Worm (Caenorhabditis elegans) whole organism, mixed stage, embryonic: ENCODE results near the gene T26C12.1.

ENCODE experiments used
- M03D4.4 ChIP-seq: sonication (generic microtip); optimal IDR thresholded peaks from 2 replicates; lab custom pipeline; 2017; ENCODE audit warnings: mild to moderate bottlenecking, missing genetic modification characterization, missing compliant biosample characterization
- ceh-39 ChIP-seq: fragments of 150-350 bp; optimal IDR thresholded peaks from 2 replicates; lab custom pipeline; 2014; ENCODE audit warnings: missing biosample characterization, missing genetic modification characterization
- elt-3 ChIP-seq: fragments of 150-350 bp; optimal IDR thresholded peaks from 2 replicates; lab custom pipeline; 2014; ENCODE audit warnings: missing biosample characterization, missing genetic modification characterization
- lsy-2 ChIP-seq: fragments of 150-350 bp; optimal IDR thresholded peaks from 2 replicates; lab custom pipeline; 2014; ENCODE audit warnings: missing biosample characterization, missing genetic modification characterization
- nhr-237 ChIP-seq: fragments of 150-350 bp; optimal IDR thresholded peaks from 2 replicates; lab custom pipeline; 2014; ENCODE audit warnings: missing biosample characterization, missing genetic modification characterization
- nhr-28 ChIP-seq: fragments of 150-350 bp; optimal IDR thresholded peaks from 2 replicates; lab custom pipeline; 2014; ENCODE audit warnings: missing biosample characterization, missing genetic modification characterization
- snpc-4 ChIP-seq: fragments of 150-350 bp; optimal IDR thresholded peaks from 2 replicates; lab custom pipeline; 2014; ENCODE audit warnings: missing biosample characterization, missing genetic modification characterization
- unc-62 ChIP-seq: fragments of 150-350 bp; optimal IDR thresholded peaks from 2 replicates; lab custom pipeline; 2014; ENCODE audit warnings: missing biosample characterization, missing genetic modification reagents, missing genetic modification characterization
- ztf-11 ChIP-seq: fragments of 150-350 bp; optimal IDR thresholded peaks from 2 replicates; lab custom pipeline; 2014; ENCODE audit warnings: missing biosample characterization, missing genetic modification characterization

ce11 chrIV:3273295-3273694, 14.6 kb downstream of the T26C12.1 start, which contains the start of gene T26C12.3:
- no peak for TF ChIP-seq ztf-11 (tag; lab: Kevin White, UChicago)
- no peak for TF ChIP-seq snpc-4 (tag; lab: Kevin White, UChicago)
- TF ChIP-seq nhr-237 (tag; lab: Kevin White, UChicago): no peak
- no peak for TF ChIP-seq M03D4.4 (tag; lab: Kevin White, UChicago)
- no peak for TF ChIP-seq nhr-28
- no peak for TF ChIP-seq lsy-2
- TF ChIP-seq elt-3 (tag; lab: Kevin White, UChicago): no peak
- no peak for TF ChIP-seq ceh-39 (tag; lab: Kevin White, UChicago)
- TF ChIP-seq unc-62 (GFP tag; lab: Kevin White, UChicago): no peak
